Fruit fly (Drosophila melanogaster) whole organism, prepupa: ENCODE results near the gene CG6709.

Experiments used
- CG1621 ChIP-seq: fragments of 200-800 bp; sonication (Bioruptor generic); optimal IDR thresholded peaks from 3 replicates; lab custom pipeline; 2018; ENCODE audit warnings: missing biosample characterization, mild to moderate bottlenecking, missing genetic modification characterization
- CG3032 ChIP-seq: fragments of 200-800 bp; optimal IDR thresholded peaks from 2 replicates; lab custom pipeline; 2019; ENCODE audit warnings: missing biosample characterization, mild to moderate bottlenecking, missing genetic modification characterization, moderate library complexity
- CG6163 ChIP-seq: fragments of 200-800 bp; sonication (Bioruptor generic); IDR thresholded peaks from 3 replicates; pipeline ENCODE4 v1.3.6; 2022; ENCODE audit warnings: missing biosample characterization, missing genetic modification characterization
- CG6808 ChIP-seq: fragments of 200-800 bp; sonication (Bioruptor generic); optimal IDR thresholded peaks from 3 replicates; lab custom pipeline; 2017; ENCODE audit warnings: missing biosample characterization, missing genetic modification characterization, mild to moderate bottlenecking, moderate library complexity, missing genetic modification reagents
- CG7368 ChIP-seq: fragments of 200-800 bp; sonication (Bioruptor generic); optimal IDR thresholded peaks from 3 replicates; lab custom pipeline; 2016; ENCODE audit warnings: missing biosample characterization, missing genetic modification characterization
- Eip78C ChIP-seq: fragments of 200-800 bp; sonication (Bioruptor generic); peaks from one replicate; lab custom pipeline; 2016; ENCODE audit warnings: missing biosample characterization, missing genetic modification characterization
- Ets21C ChIP-seq: fragments of 200-800 bp; sonication (Bioruptor generic); optimal IDR thresholded peaks from 3 replicates; lab custom pipeline; 2016; ENCODE audit warnings: missing biosample characterization, missing genetic modification characterization
- Ets96B ChIP-seq: fragments of 200-800 bp; optimal IDR thresholded peaks from 2 replicates; lab custom pipeline; 2019; ENCODE audit warnings: missing biosample characterization, mild to moderate bottlenecking, missing genetic modification characterization, moderate library complexity
- Sox102F ChIP-seq: fragments of 200-800 bp; sonication (Bioruptor generic); optimal IDR thresholded peaks from 2 replicates; lab custom pipeline; 2016; ENCODE audit warnings: missing biosample characterization, mild to moderate bottlenecking, missing genetic modification characterization
- eg ChIP-seq: fragments of 200-800 bp; sonication (Bioruptor generic); IDR thresholded peaks from 3 replicates; pipeline ENCODE4 v1.3.6; 2022; ENCODE audit warnings: missing biosample characterization, missing genetic modification characterization
- lz ChIP-seq: fragments of 200-800 bp; sonication (Bioruptor generic); optimal IDR thresholded peaks from 3 replicates; lab custom pipeline; 2016; ENCODE audit warnings: missing biosample characterization, missing genetic modification characterization

dm6 chr3L:9853895-9854470, 40.6 kb downstream of the CG6709 start:
- TF ChIP-seq lz (GFP tag; lab: Kevin White, UChicago), result no peak
- no peak for TF ChIP-seq CG3032
- no peak for TF ChIP-seq Ets21C (GFP tag; lab: Kevin White, UChicago)
- peak; percentile 1 for TF ChIP-seq Ets96B (tag; lab: Kevin White, UChicago)
- peak; percentile 14 for TF ChIP-seq CG7368 (GFP tag; lab: Kevin White, UChicago)
- TF ChIP-seq CG6163 (GFP tag; lab: Robert Waterston, UW), result peak; percentile 66
- no peak for TF ChIP-seq CG1621 (tag; lab: Kevin White, UChicago)
- TF ChIP-seq CG6808, result no peak
- TF ChIP-seq eg, result peak; percentile 44; the same call in 1 of the 3 replicates
- no peak for TF ChIP-seq Eip78C (GFP tag; lab: Kevin White, UChicago)
- TF ChIP-seq Sox102F (GFP tag; lab: Kevin White, UChicago), result no peak
